Worm (Caenorhabditis elegans) whole organism, late embryonic: ENCODE results near the gene degl-2.

ENCODE experiments used
- C08G9.2 ChIP-seq: sonication (generic microtip); optimal IDR thresholded peaks from 2 replicates; lab custom pipeline; 2016; ENCODE audit warnings: mild to moderate bottlenecking, missing genetic modification characterization, moderate library complexity, missing compliant biosample characterization
- K09A11.1 ChIP-seq: sonication (generic microtip); optimal IDR thresholded peaks from 2 replicates; lab custom pipeline; 2017; ENCODE audit warnings: antibody characterized with exemption, mild to moderate bottlenecking, missing genetic modification characterization, missing compliant biosample characterization; ENCODE audit not compliant: insufficient read depth
- ahr-1 ChIP-seq: sonication (generic microtip); optimal IDR thresholded peaks from 2 replicates; lab custom pipeline; 2016; ENCODE audit warnings: missing genetic modification characterization, missing compliant biosample characterization
- ama-1 ChIP-seq: fragments of 150-350 bp; optimal IDR thresholded peaks from 2 replicates; lab custom pipeline; 2014
- ceh-30 ChIP-seq: fragments of 150-350 bp; optimal IDR thresholded peaks from 2 replicates; lab custom pipeline; 2014; ENCODE audit warnings: missing biosample characterization, missing genetic modification characterization
- ceh-48 ChIP-seq: sonication (generic microtip); optimal IDR thresholded peaks from 2 replicates; lab custom pipeline; 2016; ENCODE audit warnings: missing genetic modification characterization, inconsistent platforms, missing compliant biosample characterization
- ceh-9 ChIP-seq: sonication (generic microtip); optimal IDR thresholded peaks from 2 replicates; lab custom pipeline; 2016; ENCODE audit warnings: mild to moderate bottlenecking, missing genetic modification characterization, inconsistent platforms, missing compliant biosample characterization
- ets-4 ChIP-seq: sonication (generic microtip); optimal IDR thresholded peaks from 2 replicates; lab custom pipeline; 2016; ENCODE audit warnings: missing genetic modification characterization, missing compliant biosample characterization
- hlh-13 ChIP-seq: fragments of 200-800 bp; sonication (Bioruptor generic); optimal IDR thresholded peaks from 2 replicates; lab custom pipeline; 2018; ENCODE audit warnings: mild to moderate bottlenecking, missing genetic modification characterization, missing compliant biosample characterization
- mec-3 ChIP-seq: sonication (generic microtip); optimal IDR thresholded peaks from 2 replicates; lab custom pipeline; 2016; ENCODE audit warnings: borderline replicate concordance, missing genetic modification characterization, missing compliant biosample characterization
- nfya-1 ChIP-seq: sonication (generic microtip); optimal IDR thresholded peaks from 2 replicates; lab custom pipeline; 2017; ENCODE audit warnings: missing genetic modification characterization, mild to moderate bottlenecking, missing compliant biosample characterization, antibody characterized with exemption, moderate library complexity
- pha-4 ChIP-seq: fragments of 150-350 bp; optimal IDR thresholded peaks from 2 replicates; lab custom pipeline; 2018; ENCODE audit warnings: missing biosample characterization, missing genetic modification reagents, missing genetic modification characterization
- ztf-16 ChIP-seq: sonication (generic microtip); optimal IDR thresholded peaks from 2 replicates; lab custom pipeline; 2017; ENCODE audit warnings: missing genetic modification characterization, missing compliant biosample characterization

DNA sequence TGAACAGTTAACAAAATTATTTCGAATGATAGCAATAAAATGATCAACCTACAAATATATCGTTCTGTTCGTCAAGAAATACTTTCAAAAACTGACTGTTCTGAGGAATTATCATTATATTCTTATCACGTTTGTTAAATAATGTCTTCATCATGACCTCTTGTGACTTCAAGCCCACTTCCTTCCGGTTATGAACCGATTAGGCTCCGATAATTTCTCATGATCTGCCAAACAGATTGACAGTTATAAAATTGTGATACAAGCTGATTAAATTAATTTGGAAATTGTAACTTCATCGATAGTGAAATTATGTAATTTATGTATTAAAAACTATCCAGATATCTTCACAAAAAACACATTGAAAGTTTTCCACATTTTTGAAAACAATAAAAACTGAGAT is 37.6 kb downstream of the degl-2 start, which contains the start of gene ins-8:
- TF ChIP-seq C08G9.2 (tag; lab: Kevin White, UChicago) (no peak), ztf-16 (tag; lab: Kevin White, UChicago) (no peak), mec-3 (tag; lab: Kevin White, UChicago) (no peak), ahr-1 (no peak), ceh-30 (tag; lab: Kevin White, UChicago) (no peak), ceh-48 (tag; lab: Kevin White, UChicago) (no peak), pha-4 (tag; lab: Kevin White, UChicago) (no peak), ama-1 (no peak), ceh-9 (no peak), hlh-13 (GFP tag; lab: Kevin White, UChicago) (no peak), K09A11.1 (tag; lab: Kevin White, UChicago) (no peak), nfya-1 (tag; lab: Kevin White, UChicago) (no peak), ets-4 (tag; lab: Kevin White, UChicago) (no peak)
